Fruit fly (Drosophila melanogaster) whole organism, wandering third instar larva: ENCODE results near the gene Ir68b.

Experiments
- Abd-B ChIP-seq: fragments of >200 bp; optimal IDR thresholded peaks from 2 replicates; lab custom pipeline; 2017; ENCODE audit warnings: missing biosample characterization, missing genetic modification characterization
- CG32264 ChIP-seq: fragments of 200-800 bp; sonication (Bioruptor generic); optimal IDR thresholded peaks from 2 replicates; lab custom pipeline; 2016; ENCODE audit warnings: missing biosample characterization, missing genetic modification characterization
- CG9705 ChIP-seq: fragments of 200-800 bp; sonication (Bioruptor generic); optimal IDR thresholded peaks from 2 replicates; lab custom pipeline; 2018; ENCODE audit warnings: missing biosample characterization, mild to moderate bottlenecking, missing genetic modification characterization
- CrebA ChIP-seq: fragments of 200-800 bp; sonication (Bioruptor generic); optimal IDR thresholded peaks from 2 replicates; lab custom pipeline; 2016; ENCODE audit warnings: missing biosample characterization, mild to moderate bottlenecking, missing genetic modification characterization, borderline replicate concordance
- Dfd ChIP-seq: fragments of >200 bp; optimal IDR thresholded peaks from 2 replicates; lab custom pipeline; 2017; ENCODE audit warnings: missing biosample characterization, missing genetic modification characterization
- HLH106 ChIP-seq: fragments of 200-800 bp; optimal IDR thresholded peaks from 3 replicates; lab custom pipeline; 2019; ENCODE audit warnings: missing biosample characterization, mild to moderate bottlenecking, missing genetic modification characterization, moderate library complexity
- Hnf4 ChIP-seq: fragments of 200-800 bp; sonication (Bioruptor generic); optimal IDR thresholded peaks from 2 replicates; lab custom pipeline; 2016; ENCODE audit warnings: missing biosample characterization, mild to moderate bottlenecking, missing genetic modification characterization
- Hr78 ChIP-seq: fragments of >200 bp; optimal IDR thresholded peaks from 2 replicates; lab custom pipeline; 2017; ENCODE audit warnings: missing biosample characterization, missing genetic modification characterization
- Hr83 ChIP-seq: fragments of 200-300 bp; sonication (Bioruptor generic); optimal IDR thresholded peaks from 2 replicates; lab custom pipeline; 2016; ENCODE audit warnings: missing biosample characterization, mild to moderate bottlenecking, missing genetic modification characterization, moderate library complexity; ENCODE audit not compliant: poor library complexity, severe bottlenecking
- Jra ChIP-seq: sonication (Bioruptor generic); optimal IDR thresholded peaks from 2 replicates; lab custom pipeline; 2016; ENCODE audit warnings: missing biosample characterization, missing genetic modification characterization
- Mio ChIP-seq: sonication (Bioruptor generic); optimal IDR thresholded peaks from 2 replicates; lab custom pipeline; 2016; ENCODE audit warnings: missing biosample characterization, missing genetic modification characterization
- Sp1 ChIP-seq: fragments of 200-800 bp; sonication (Bioruptor generic); optimal IDR thresholded peaks from 3 replicates; lab custom pipeline; 2019; ENCODE audit warnings: missing biosample characterization, mild to moderate bottlenecking, missing genetic modification characterization, moderate library complexity
- br ChIP-seq: fragments of 200-800 bp; sonication (Bioruptor generic); optimal IDR thresholded peaks from 2 replicates; lab custom pipeline; 2016; ENCODE audit warnings: missing biosample characterization, missing genetic modification characterization
- brk ChIP-seq: fragments of 200-800 bp; sonication (Bioruptor generic); optimal IDR thresholded peaks from 2 replicates; lab custom pipeline; 2016; ENCODE audit warnings: missing biosample characterization, mild to moderate bottlenecking, missing genetic modification characterization
- dl ChIP-seq, 2 experiments: fragments of 175-275, 200-275 bp in 1 of 2; fragments of 200-275 bp in 1 of 2; sonication (Bioruptor generic); optimal IDR thresholded peaks; lab custom pipeline; 2018; ENCODE audit warnings: mild to moderate bottlenecking in 2 of 2, missing biosample characterization in 2 of 2, missing genetic modification characterization in 2 of 2, moderate library complexity in 2 of 2; ENCODE audit not compliant: partially characterized antibody in 2 of 2, insufficient read depth in 1 of 2
- dsf ChIP-seq: sonication (Bioruptor generic); optimal IDR thresholded peaks from 2 replicates; lab custom pipeline; 2016; ENCODE audit warnings: missing biosample characterization, missing genetic modification characterization, borderline replicate concordance
- ey ChIP-seq: fragments of 200-800 bp; sonication (Bioruptor generic); optimal IDR thresholded peaks from 2 replicates; lab custom pipeline; 2016; ENCODE audit warnings: missing biosample characterization, missing genetic modification characterization
- foxo ChIP-seq, 2 experiments: fragments of 200-800 bp; sonication (Bioruptor generic); optimal IDR thresholded peaks; 2 replicates in 1 of 2; 3 replicates in 1 of 2; lab custom pipeline; 2016 to 2017; ENCODE audit warnings: missing biosample characterization in 2 of 2, missing genetic modification characterization in 2 of 2
- fru ChIP-seq: fragments of 200-800 bp; sonication (Bioruptor generic); optimal IDR thresholded peaks from 3 replicates; lab custom pipeline; 2016; ENCODE audit warnings: missing biosample characterization, mild to moderate bottlenecking, missing genetic modification characterization
- h ChIP-seq: fragments of 200-800 bp; sonication (Bioruptor generic); optimal IDR thresholded peaks from 3 replicates; lab custom pipeline; 2016; ENCODE audit warnings: missing biosample characterization, mild to moderate bottlenecking, missing genetic modification characterization
- jim ChIP-seq: fragments of 175-275, 200-325 bp; sonication (Bioruptor generic); optimal IDR thresholded peaks from 2 replicates; lab custom pipeline; 2016; ENCODE audit warnings: missing biosample characterization, mild to moderate bottlenecking, missing genetic modification characterization
- lola ChIP-seq: fragments of >200 bp; optimal IDR thresholded peaks from 2 replicates; lab custom pipeline; 2017; ENCODE audit warnings: missing biosample characterization, missing genetic modification characterization
- pan ChIP-seq: fragments of >200 bp; optimal IDR thresholded peaks from 2 replicates; lab custom pipeline; 2017
- psq ChIP-seq: fragments of 200-800 bp; sonication (Bioruptor generic); optimal IDR thresholded peaks from 3 replicates; lab custom pipeline; 2017; ENCODE audit warnings: missing biosample characterization, mild to moderate bottlenecking, missing genetic modification characterization, moderate library complexity
- rgr ChIP-seq: fragments of 200-800 bp; sonication (Bioruptor generic); optimal IDR thresholded peaks from 3 replicates; lab custom pipeline; 2016; ENCODE audit warnings: missing biosample characterization, mild to moderate bottlenecking, missing genetic modification characterization
- sage ChIP-seq: fragments of 200-800 bp; sonication (Bioruptor generic); optimal IDR thresholded peaks from 2 replicates; lab custom pipeline; 2016; ENCODE audit warnings: missing biosample characterization, mild to moderate bottlenecking, missing genetic modification characterization
- sv ChIP-seq: fragments of 200-800 bp; sonication (Bioruptor generic); optimal IDR thresholded peaks from 3 replicates; lab custom pipeline; 2016; ENCODE audit warnings: missing biosample characterization, missing genetic modification characterization
- tai ChIP-seq: sonication (Bioruptor generic); optimal IDR thresholded peaks from 2 replicates; lab custom pipeline; 2016; ENCODE audit warnings: missing biosample characterization, missing genetic modification characterization
- woc ChIP-seq: sonication (Bioruptor generic); optimal IDR thresholded peaks from 2 replicates; lab custom pipeline; 2016; ENCODE audit warnings: missing biosample characterization, mild to moderate bottlenecking, missing genetic modification characterization

The Ir68b gene

DNA sequence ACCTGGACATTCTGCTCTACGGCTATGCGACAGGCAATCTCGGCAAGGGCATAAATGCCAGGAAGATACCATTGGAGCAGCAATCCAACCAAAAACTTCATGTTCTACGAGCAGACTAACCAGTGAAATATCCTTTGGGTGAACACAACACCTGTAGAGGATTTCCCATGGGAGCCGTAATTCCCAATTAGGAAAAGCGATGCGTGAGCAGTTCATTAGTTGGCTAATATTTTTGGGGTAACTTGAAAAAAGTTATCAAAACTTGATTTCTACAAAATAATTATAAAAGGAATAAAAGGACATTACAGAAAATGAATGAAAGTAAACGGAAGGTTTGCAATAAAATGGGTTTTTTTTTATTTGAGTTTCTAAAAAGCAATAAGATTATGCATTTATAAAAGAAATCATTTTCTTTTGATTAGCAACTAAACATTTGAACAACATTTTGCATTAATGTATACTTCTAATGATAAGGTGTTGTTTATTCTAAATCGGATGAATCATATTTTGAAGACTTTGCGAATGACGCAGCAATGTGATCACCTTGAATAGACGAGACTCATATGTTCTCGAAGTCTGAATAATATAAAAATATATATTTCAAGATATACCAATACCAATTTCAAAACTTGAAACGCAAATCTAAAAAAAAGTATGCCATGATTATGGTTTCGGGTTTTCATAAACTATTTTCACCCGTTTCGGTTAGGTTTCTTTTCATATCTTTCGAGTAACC is at the start of gene Ir68b, which contains the start of gene CG34241:
TSS of gene Ir68b (minus strand) at position 101 of the 736 bp plus-strand sequence.
TSS of gene CG34241 (plus strand) at position 686 of the 736 bp plus-strand sequence.
- TF ChIP-seq rgr (GFP tag; lab: Kevin White, UChicago) (no peak), Mio (GFP tag; lab: Kevin White, UChicago) (no peak), CG9705 (no peak), ey (GFP tag; lab: Kevin White, UChicago) (no peak), tai (GFP tag; lab: Kevin White, UChicago) (no peak)
- TF ChIP-seq, all 38 proteins: peak for 0

DNA sequence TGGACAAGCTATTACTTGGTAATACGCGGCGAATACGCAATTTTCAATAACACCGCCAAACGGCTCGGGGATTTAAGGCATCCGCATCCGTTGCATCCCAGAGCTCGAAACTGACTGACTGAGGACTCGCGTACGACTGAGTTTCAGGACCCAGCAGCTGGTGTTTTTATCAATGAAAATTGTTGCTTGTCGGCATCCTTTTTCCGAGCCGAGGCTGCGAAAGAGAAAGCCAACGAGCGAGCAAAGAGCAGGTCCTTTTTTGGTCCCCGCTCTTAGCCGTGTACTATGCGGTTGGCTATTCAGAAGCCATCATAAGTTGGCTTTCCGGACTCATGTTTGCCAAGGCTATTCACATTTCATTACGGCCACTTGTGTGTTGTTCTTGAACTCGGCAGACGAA is 48.2 kb upstream of the Ir68b start, which contains the start of gene Rh7:
TSS of gene Rh7 (minus strand) at position 101 of the 400 bp plus-strand sequence.
- no peak for TF ChIP-seq CrebA (GFP tag; lab: Kevin White, UChicago)

- no peak for TF ChIP-seq CG32264 (GFP tag; lab: Kevin White, UChicago)
- TF ChIP-seq rgr (GFP tag; lab: Kevin White, UChicago), result no peak
- TF ChIP-seq CG9705, result no peak
- no peak for TF ChIP-seq tai (GFP tag; lab: Kevin White, UChicago)
- TF ChIP-seq br, result no peak
- no peak for TF ChIP-seq Hr78 (GFP tag; lab: Kevin White, UChicago)
- TF ChIP-seq sage (GFP tag; lab: Kevin White, UChicago), result no peak
- TF ChIP-seq fru (GFP tag; lab: Kevin White, UChicago), result no peak
- no peak for TF ChIP-seq lola (GFP tag; lab: Kevin White, UChicago)
- no peak for TF ChIP-seq Mio (GFP tag; lab: Kevin White, UChicago)
- TF ChIP-seq ey (GFP tag; lab: Kevin White, UChicago), result no peak
- no peak for TF ChIP-seq Hr83
- no peak for TF ChIP-seq Hnf4 (GFP tag; lab: Kevin White, UChicago)
- no peak for TF ChIP-seq pan (lab: Kevin White, UChicago)
- TF ChIP-seq Jra (GFP tag; lab: Kevin White, UChicago), result no peak
- no peak for TF ChIP-seq dsf (GFP tag; lab: Kevin White, UChicago)
- TF ChIP-seq Dfd (GFP tag; lab: Kevin White, UChicago), result no peak
- TF ChIP-seq foxo (GFP tag; optimal IDR thresholded peaks at IDR 0.05; lab: Kevin White, UChicago), result no peak
These were observed 36.5 kb upstream of the Ir68b start, which contains the start of gene CG9760 for dm6 chr3L:12163693-12164092. CG9760 (minus strand) TSS chr3L:12163735.

- TF ChIP-seq Mio (GFP tag; lab: Kevin White, UChicago) (no peak), sv (GFP tag; lab: Kevin White, UChicago) (no peak), woc (GFP tag; lab: Kevin White, UChicago) (no peak), h (GFP tag; lab: Kevin White, UChicago) (no peak), Abd-B (GFP tag; lab: Kevin White, UChicago) (no peak), tai (GFP tag; lab: Kevin White, UChicago) (no peak), Hr78 (GFP tag; lab: Kevin White, UChicago) (no peak), CG32264 (GFP tag; lab: Kevin White, UChicago) (no peak)
These were observed 35.9 kb upstream of the Ir68b start for dm6 chr3L:12163082-12163481.

DNA sequence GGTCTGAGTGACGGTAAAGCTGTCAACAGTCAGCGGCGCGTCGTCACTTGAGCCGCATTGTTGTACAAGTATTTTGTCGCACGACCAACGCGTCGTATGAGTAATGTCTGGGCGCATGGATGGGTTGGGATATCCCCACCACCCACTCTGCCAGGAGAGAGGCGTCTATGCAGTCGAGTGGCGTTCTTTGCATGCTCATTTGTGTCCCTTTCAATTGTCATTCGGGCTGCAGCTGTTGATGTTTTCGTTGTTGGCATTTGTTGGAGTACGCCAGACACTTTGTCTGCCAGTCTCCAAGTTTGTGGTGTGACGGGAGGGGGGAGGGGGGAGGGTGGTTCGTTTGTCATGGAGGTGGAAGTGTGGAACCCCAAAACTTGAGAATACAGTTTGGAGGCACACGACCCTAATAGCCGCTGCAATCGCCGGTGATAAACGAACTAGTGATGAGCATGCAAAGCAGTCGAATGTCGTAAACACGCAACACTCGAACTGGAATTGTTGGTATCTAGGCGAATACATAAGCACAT is 35.0 kb upstream of the Ir68b start:
- no peak for TF ChIP-seq Sp1 (GFP tag; lab: Kevin White, UChicago)
- no peak for TF ChIP-seq psq (GFP tag; lab: Kevin White, UChicago)
- TF ChIP-seq pan (lab: Kevin White, UChicago), result no peak
- no peak for TF ChIP-seq Hnf4 (GFP tag; lab: Kevin White, UChicago)
- no peak for TF ChIP-seq jim (GFP tag; lab: Kevin White, UChicago)
- TF ChIP-seq Jra (GFP tag; lab: Kevin White, UChicago), result no peak
- TF ChIP-seq CG32264 (GFP tag; lab: Kevin White, UChicago), result no peak
- no peak for TF ChIP-seq br
- no peak for TF ChIP-seq brk (GFP tag; lab: Kevin White, UChicago)
- no peak for TF ChIP-seq Hr83
- no peak for TF ChIP-seq tai (GFP tag; lab: Kevin White, UChicago)
- TF ChIP-seq woc (GFP tag; lab: Kevin White, UChicago), result no peak
- TF ChIP-seq HLH106 (tag; lab: Kevin White, UChicago), result no peak
- no peak for TF ChIP-seq dl (GFP tag; optimal IDR thresholded peaks at IDR 0.05; lab: Kevin White, UChicago; ENCODE audit: insufficient read depth in 1 of 2, partially characterized antibody in 2 of 2)
- no peak for TF ChIP-seq dsf (GFP tag; lab: Kevin White, UChicago)
- TF ChIP-seq sv (GFP tag; lab: Kevin White, UChicago), result no peak
